Fruit fly (Drosophila melanogaster): ENCODE data around the gene CG4928.

The CG4928 gene

dm6 chrX:16986928-16987327, 73.9 kb downstream of the CG4928 start:
- no peak for TF ChIP-seq CrebA (GFP tag; optimal IDR thresholded peaks at IDR 0.05; ENCODE audit: borderline replicate concordance)
- no peak for TF ChIP-seq Vsx2 (GFP tag; optimal IDR thresholded peaks at IDR 0.05; ENCODE audit: partially characterized antibody)
- no peak for TF ChIP-seq Hr83 (GFP tag; optimal IDR thresholded peaks at IDR 0.05; ENCODE audit: poor library complexity, severe bottlenecking)
- TF ChIP-seq dsf (GFP tag; optimal IDR thresholded peaks at IDR 0.05; ENCODE audit: borderline replicate concordance), result no peak
- no peak for TF ChIP-seq ey (GFP tag; optimal IDR thresholded peaks at IDR 0.05)
- TF ChIP-seq sage (GFP tag; optimal IDR thresholded peaks at IDR 0.05), result no peak
- no peak for TF ChIP-seq br (GFP tag; optimal IDR thresholded peaks at IDR 0.05)
- no peak for TF ChIP-seq rgr (GFP tag; optimal IDR thresholded peaks at IDR 0.05)
- TF ChIP-seq Dif (GFP tag; optimal IDR thresholded peaks at IDR 0.05; ENCODE audit: partially characterized antibody), result no peak
- no peak for TF ChIP-seq Hr78 (GFP tag; optimal IDR thresholded peaks at IDR 0.05)
- TF ChIP-seq CG9705 (GFP tag; optimal IDR thresholded peaks at IDR 0.05), result no peak
- TF ChIP-seq psq (GFP tag; optimal IDR thresholded peaks at IDR 0.05), result no peak
- TF ChIP-seq Sp1 (GFP tag; optimal IDR thresholded peaks at IDR 0.05), result no peak
